Worm (Caenorhabditis elegans) whole organism, mixed stage, embryonic: ENCODE measurements around the gene rml-3.

Source experiments
- elt-1 ChIP-seq: sonication (generic microtip); optimal IDR thresholded peaks from 2 replicates; lab custom pipeline; 2017; ENCODE audit warnings: missing genetic modification characterization, mild to moderate bottlenecking, missing compliant biosample characterization, antibody characterized with exemption, moderate library complexity, borderline replicate concordance; ENCODE audit not compliant: insufficient read depth
- hlh-1 ChIP-seq: fragments of 150-350 bp; optimal IDR thresholded peaks from 2 replicates; lab custom pipeline; 2014; ENCODE audit warnings: missing biosample characterization, missing genetic modification reagents, missing genetic modification characterization
- lsy-2 ChIP-seq: fragments of 150-350 bp; optimal IDR thresholded peaks from 2 replicates; lab custom pipeline; 2014; ENCODE audit warnings: missing biosample characterization, missing genetic modification characterization
- unc-62 ChIP-seq: fragments of 150-350 bp; optimal IDR thresholded peaks from 2 replicates; lab custom pipeline; 2014; ENCODE audit warnings: missing biosample characterization, missing genetic modification reagents, missing genetic modification characterization

- TF ChIP-seq lsy-2 (tag; lab: Kevin White, UChicago) = no peak
- TF ChIP-seq hlh-1 (tag; lab: Kevin White, UChicago) = no peak
- TF ChIP-seq unc-62 (GFP tag; lab: Kevin White, UChicago) = no peak
- TF ChIP-seq elt-1 (tag; lab: Kevin White, UChicago) = no peak
Measured at ce11 chrX:6273772-6274171, 34.9 kb upstream of the rml-3 start.
